Worm (Caenorhabditis elegans) whole organism, young adult: ENCODE measurements around the gene dmd-7.

Experiments
- C06A6.2 ChIP-seq: fragments of 200-800 bp; sonication (Bioruptor generic); conservative IDR thresholded peaks from 2 replicates; pipeline ENCODE4 v1.3.6; 2022; ENCODE audit warnings: missing genetic modification characterization, missing compliant biosample characterization
- D2030.7 ChIP-seq: fragments of 200-800 bp; sonication (Bioruptor generic); IDR thresholded peaks from 2 replicates; pipeline ENCODE4 v1.3.6; 2022; ENCODE audit warnings: missing genetic modification reagents, missing genetic modification characterization, missing compliant biosample characterization
- F10E7.11 ChIP-seq: sonication (generic microtip); optimal IDR thresholded peaks from 2 replicates; lab custom pipeline; 2017; ENCODE audit warnings: mild to moderate bottlenecking, missing genetic modification characterization, moderate library complexity, missing compliant biosample characterization
- F22D6.2 ChIP-seq: sonication (generic microtip); optimal IDR thresholded peaks from 2 replicates; lab custom pipeline; 2016; ENCODE audit warnings: mild to moderate bottlenecking, missing genetic modification characterization, missing compliant biosample characterization
- F39B2.1 ChIP-seq: fragments of 200-800 bp; sonication (Bioruptor generic); IDR thresholded peaks from 2 replicates; pipeline ENCODE4 v1.3.6; 2022; ENCODE audit warnings: missing genetic modification reagents, missing genetic modification characterization, missing compliant biosample characterization
- F52B5.7 ChIP-seq: sonication (generic microtip); optimal IDR thresholded peaks from 2 replicates; lab custom pipeline; 2016; ENCODE audit warnings: mild to moderate bottlenecking, missing genetic modification characterization, missing compliant biosample characterization
- F57C9.4 ChIP-seq: sonication (generic microtip); optimal IDR thresholded peaks from 2 replicates; lab custom pipeline; 2017; ENCODE audit warnings: mild to moderate bottlenecking, missing genetic modification characterization, missing compliant biosample characterization
- K12H6.12 ChIP-seq: fragments of 200-800 bp; sonication (Bioruptor generic); optimal IDR thresholded peaks from 2 replicates; lab custom pipeline; 2018; ENCODE audit warnings: mild to moderate bottlenecking, missing genetic modification characterization, missing compliant biosample characterization
- T26A5.8 ChIP-seq: sonication (generic microtip); optimal IDR thresholded peaks from 2 replicates; lab custom pipeline; 2016; ENCODE audit warnings: missing genetic modification characterization, missing compliant biosample characterization
- Y53F4B.3 ChIP-seq: fragments of 200-800 bp; sonication (Bioruptor generic); IDR thresholded peaks from 2 replicates; pipeline ENCODE4 v1.3.6; 2022; ENCODE audit warnings: missing genetic modification reagents, missing genetic modification characterization, missing compliant biosample characterization
- Y53G8AR.9 ChIP-seq: fragments of 200-800 bp; sonication (Bioruptor generic); conservative IDR thresholded peaks from 2 replicates; pipeline ENCODE4 v1.3.6; 2022; ENCODE audit warnings: missing genetic modification reagents, missing genetic modification characterization, missing compliant biosample characterization
- Y67H2A.10 ChIP-seq: fragments of 200-800 bp; sonication (Bioruptor generic); conservative IDR thresholded peaks from 2 replicates; pipeline ENCODE4 v1.3.6; 2022; ENCODE audit warnings: missing genetic modification reagents, missing genetic modification characterization, missing compliant biosample characterization
- Y95B8A.8 ChIP-seq: fragments of 200-800 bp; sonication (Bioruptor generic); IDR thresholded peaks from 2 replicates; pipeline ENCODE4 v1.3.6; 2022; ENCODE audit warnings: missing genetic modification reagents, missing genetic modification characterization, missing compliant biosample characterization
- ZK185.1 ChIP-seq: sonication (generic microtip); optimal IDR thresholded peaks from 2 replicates; lab custom pipeline; 2016; ENCODE audit warnings: mild to moderate bottlenecking, missing genetic modification characterization, missing compliant biosample characterization; ENCODE audit not compliant: poor library complexity, severe bottlenecking
- aptf-3 ChIP-seq: fragments of 200-800 bp; sonication (Bioruptor generic); IDR thresholded peaks from 2 replicates; pipeline ENCODE4 v1.3.6; 2022; ENCODE audit warnings: missing genetic modification characterization, missing compliant biosample characterization
- attf-5 ChIP-seq: fragments of 200-800 bp; sonication (Bioruptor generic); optimal IDR thresholded peaks from 2 replicates; lab custom pipeline; 2018; ENCODE audit warnings: mild to moderate bottlenecking, missing genetic modification characterization, missing compliant biosample characterization
- bed-1 ChIP-seq: fragments of 200-800 bp; sonication (Bioruptor generic); IDR thresholded peaks from 2 replicates; pipeline ENCODE4 v1.3.6; 2022; ENCODE audit warnings: missing genetic modification reagents, missing genetic modification characterization, missing compliant biosample characterization
- ccch-3 ChIP-seq: fragments of 200-800 bp; sonication (Bioruptor generic); optimal IDR thresholded peaks from 2 replicates; lab custom pipeline; 2018; ENCODE audit warnings: mild to moderate bottlenecking, missing genetic modification characterization, missing compliant biosample characterization
- ceh-27 ChIP-seq: fragments of 200-800 bp; sonication (Bioruptor generic); optimal IDR thresholded peaks from 2 replicates; lab custom pipeline; 2018; ENCODE audit warnings: mild to moderate bottlenecking, missing genetic modification characterization, moderate library complexity, missing compliant biosample characterization
- ceh-58 ChIP-seq: fragments of 200-800 bp; sonication (Bioruptor generic); IDR thresholded peaks from 2 replicates; pipeline ENCODE4 v1.3.6; 2022; ENCODE audit warnings: missing genetic modification characterization, missing compliant biosample characterization
- ceh-91 ChIP-seq: fragments of 200-800 bp; sonication (Bioruptor generic); IDR thresholded peaks from 2 replicates; pipeline ENCODE4 v1.3.6; 2022; ENCODE audit warnings: missing genetic modification reagents, missing genetic modification characterization, missing compliant biosample characterization
- chd-7 ChIP-seq: sonication (generic microtip); optimal IDR thresholded peaks from 2 replicates; lab custom pipeline; 2016; ENCODE audit warnings: mild to moderate bottlenecking, missing genetic modification characterization, moderate library complexity, missing compliant biosample characterization
- dpl-1 ChIP-seq: fragments of 150-350 bp; optimal IDR thresholded peaks from 2 replicates; lab custom pipeline; 2014; ENCODE audit warnings: missing biosample characterization, missing genetic modification reagents, missing genetic modification characterization
- ets-4 ChIP-seq: fragments of 200-800 bp; sonication (Bioruptor generic); optimal IDR thresholded peaks from 2 replicates; lab custom pipeline; 2018; ENCODE audit warnings: mild to moderate bottlenecking, missing genetic modification characterization, missing compliant biosample characterization
- gei-17 ChIP-seq: fragments of 200-800 bp; sonication (Bioruptor generic); optimal IDR thresholded peaks from 2 replicates; lab custom pipeline; 2018; ENCODE audit warnings: mild to moderate bottlenecking, missing genetic modification characterization, missing compliant biosample characterization
- him-1 ChIP-seq: sonication (generic microtip); optimal IDR thresholded peaks from 2 replicates; lab custom pipeline; 2016; ENCODE audit warnings: missing genotype, missing genetic modification reagents, missing genetic modification characterization, missing compliant biosample characterization
- hlh-12 ChIP-seq: sonication (generic microtip); optimal IDR thresholded peaks from 2 replicates; lab custom pipeline; 2016; ENCODE audit warnings: missing genetic modification characterization, missing compliant biosample characterization
- hlh-26 ChIP-seq: fragments of 200-800 bp; sonication (Bioruptor generic); conservative IDR thresholded peaks from 2 replicates; pipeline ENCODE4 v1.3.6; 2022; ENCODE audit warnings: missing genetic modification reagents, missing genetic modification characterization, missing compliant biosample characterization
- hmg-1.2 ChIP-seq: fragments of 200-800 bp; sonication (Bioruptor generic); IDR thresholded peaks from 2 replicates; pipeline ENCODE4 v1.3.6; 2022; ENCODE audit warnings: missing genetic modification reagents, missing genetic modification characterization, missing compliant biosample characterization
- hrde-1 ChIP-seq: sonication (generic microtip); optimal IDR thresholded peaks from 2 replicates; lab custom pipeline; 2016; ENCODE audit warnings: missing genetic modification characterization, mild to moderate bottlenecking, missing compliant biosample characterization, moderate library complexity, missing genotype, missing genetic modification reagents, borderline replicate concordance
- madf-10 ChIP-seq: sonication (generic microtip); optimal IDR thresholded peaks from 2 replicates; lab custom pipeline; 2016; ENCODE audit warnings: mild to moderate bottlenecking, missing genetic modification characterization, missing compliant biosample characterization
- madf-8 ChIP-seq: fragments of 200-800 bp; sonication (Bioruptor generic); conservative IDR thresholded peaks from 2 replicates; pipeline ENCODE4 v1.3.6; 2022; ENCODE audit warnings: missing genetic modification reagents, missing genetic modification characterization, missing compliant biosample characterization
- mcd-1 ChIP-seq: fragments of 200-800 bp; sonication (Bioruptor generic); IDR thresholded peaks from 2 replicates; pipeline ENCODE4 v1.3.6; 2022; ENCODE audit warnings: missing genetic modification reagents, missing genetic modification characterization, missing compliant biosample characterization
- nfya-2 ChIP-seq: fragments of 200-800 bp; sonication (Bioruptor generic); IDR thresholded peaks from 2 replicates; pipeline ENCODE4 v1.3.6; 2022; ENCODE audit warnings: missing genetic modification reagents, missing genetic modification characterization, missing compliant biosample characterization
- nhr-90 ChIP-seq: sonication (generic microtip); optimal IDR thresholded peaks from 2 replicates; lab custom pipeline; 2016; ENCODE audit warnings: missing genotype, mild to moderate bottlenecking, missing genetic modification characterization, missing compliant biosample characterization
- rec-8 ChIP-seq, 2 experiments: sonication (generic microtip); optimal IDR thresholded peaks; 2 replicates each; lab custom pipeline; 2016; ENCODE audit warnings: mild to moderate bottlenecking in 2 of 2, missing genetic modification characterization in 2 of 2, missing genetic modification reagents in 2 of 2, missing genotype in 2 of 2, missing biosample characterization in 1 of 2, missing compliant biosample characterization in 1 of 2, moderate library complexity in 1 of 2
- sdz-38 ChIP-seq: sonication (generic microtip); optimal IDR thresholded peaks from 2 replicates; lab custom pipeline; 2016; ENCODE audit warnings: missing genotype, missing genetic modification characterization, missing compliant biosample characterization
- sea-2 ChIP-seq: fragments of 200-800 bp; sonication (Bioruptor generic); IDR thresholded peaks from 2 replicates; pipeline ENCODE4 v1.3.6; 2022; ENCODE audit warnings: missing genetic modification characterization, missing compliant biosample characterization
- snpc-3.4 ChIP-seq: sonication (generic microtip); optimal IDR thresholded peaks from 2 replicates; lab custom pipeline; 2017; ENCODE audit warnings: missing genetic modification characterization, mild to moderate bottlenecking, missing compliant biosample characterization, antibody characterized with exemption, moderate library complexity, missing genotype, missing genetic modification reagents
- somi-1 ChIP-seq: fragments of 200-800 bp; sonication (Bioruptor generic); optimal IDR thresholded peaks from 2 replicates; lab custom pipeline; 2018; ENCODE audit warnings: mild to moderate bottlenecking, missing genetic modification characterization, missing compliant biosample characterization
- tbp1 ChIP-seq: fragments of 200-800 bp; sonication (Bioruptor generic); optimal IDR thresholded peaks from 2 replicates; lab custom pipeline; 2018; ENCODE audit warnings: mild to moderate bottlenecking, missing genetic modification characterization, missing compliant biosample characterization
- tbx-9 ChIP-seq: sonication (generic microtip); optimal IDR thresholded peaks from 2 replicates; lab custom pipeline; 2016; ENCODE audit warnings: borderline replicate concordance, missing genetic modification characterization, inconsistent platforms, missing compliant biosample characterization
- tlf-1 ChIP-seq: fragments of 200-800 bp; sonication (Bioruptor generic); optimal IDR thresholded peaks from 2 replicates; lab custom pipeline; 2018; ENCODE audit warnings: mild to moderate bottlenecking, missing genetic modification characterization, missing compliant biosample characterization
- unc-62 ChIP-seq: fragments of 150-350 bp; optimal IDR thresholded peaks from 2 replicates; lab custom pipeline; 2014; ENCODE audit warnings: missing biosample characterization, missing genetic modification reagents, missing genetic modification characterization
- xnd-1 ChIP-seq: sonication (generic microtip); optimal IDR thresholded peaks from 2 replicates; lab custom pipeline; 2016; ENCODE audit warnings: missing genotype, missing genetic modification reagents, missing genetic modification characterization, missing compliant biosample characterization
- zim-3 ChIP-seq: sonication (generic microtip); optimal IDR thresholded peaks from 2 replicates; lab custom pipeline; 2017; ENCODE audit warnings: mild to moderate bottlenecking, missing genetic modification characterization, moderate library complexity, missing compliant biosample characterization
- ztf-26 ChIP-seq: sonication (generic microtip); optimal IDR thresholded peaks from 2 replicates; lab custom pipeline; 2017; ENCODE audit warnings: missing genetic modification characterization, missing compliant biosample characterization
- ztf-28 ChIP-seq: fragments of 200-800 bp; sonication (Bioruptor generic); IDR thresholded peaks from 2 replicates; pipeline ENCODE4 v1.3.6; 2022; ENCODE audit warnings: missing genetic modification reagents, missing genetic modification characterization, missing compliant biosample characterization
- ztf-3 ChIP-seq: fragments of 200-800 bp; sonication (Bioruptor generic); optimal IDR thresholded peaks from 2 replicates; lab custom pipeline; 2018; ENCODE audit warnings: mild to moderate bottlenecking, missing genetic modification characterization, missing compliant biosample characterization

Gene dmd-7

ce11 chrV:6224494-6224959 lies 22.2 kb upstream of the dmd-7 start (continued):
- TF ChIP-seq hrde-1 (no peak), ZK185.1 (tag; lab: Kevin White, UChicago) (peak; percentile 80), F22D6.2 (tag; lab: Kevin White, UChicago) (peak; percentile 81), hlh-12 (tag; lab: Kevin White, UChicago) (no peak), ztf-28 (no peak), ceh-91 (GFP tag; lab: Robert Waterston, UW) (no peak), tbx-9 (tag; lab: Kevin White, UChicago) (no peak), attf-5 (GFP tag; lab: Kevin White, UChicago) (peak; percentile 83), xnd-1 (tag; lab: Kevin White, UChicago) (no peak), nfya-2 (GFP tag; lab: Robert Waterston, UW) (no peak), ztf-26 (tag; lab: Kevin White, UChicago) (peak; percentile 72), K12H6.12 (peak; percentile 96), hlh-26 (no peak), D2030.7 (GFP tag; lab: Robert Waterston, UW) (no peak), C06A6.2 (GFP tag; lab: Robert Waterston, UW) (peak; percentile 89), chd-7 (peak; percentile 94), somi-1 (GFP tag; lab: Kevin White, UChicago) (peak; percentile 93), snpc-3.4 (tag; lab: Kevin White, UChicago) (no peak), T26A5.8 (tag; lab: Kevin White, UChicago) (no peak), aptf-3 (GFP tag; lab: Robert Waterston, UW) (no peak), dpl-1 (GFP tag; lab: Kevin White, UChicago) (no peak), ztf-3 (peak; percentile 72), mcd-1 (GFP tag; lab: Robert Waterston, UW) (peak; percentile 77), nhr-90 (tag; lab: Kevin White, UChicago) (peak; percentile 83), tbp1 (GFP tag; lab: Kevin White, UChicago) (peak; percentile 61), ceh-27 (peak; percentile 87), him-1 (no peak), gei-17 (GFP tag; lab: Kevin White, UChicago) (peak; percentile 79), F52B5.7 (no peak), Y53G8AR.9 (GFP tag; lab: Robert Waterston, UW) (peak; percentile 80), ccch-3 (GFP tag; lab: Kevin White, UChicago) (no peak), F10E7.11 (no peak), F57C9.4 (tag; lab: Kevin White, UChicago) (peak; percentile 46), zim-3 (peak; percentile 72), sdz-38 (tag; lab: Kevin White, UChicago) (no peak), rec-8 (tag; optimal IDR thresholded peaks at IDR 0.05; lab: Kevin White, UChicago) (no peak), Y53F4B.3 (GFP tag; lab: Robert Waterston, UW) (no peak), ets-4 (GFP tag; lab: Kevin White, UChicago) (no peak), sea-2 (GFP tag; lab: Robert Waterston, UW) (peak; percentile 81; the same call in 1 of the 2 replicates), madf-10 (tag; lab: Kevin White, UChicago) (peak; percentile 98), ceh-58 (GFP tag; lab: Robert Waterston, UW) (no peak), Y67H2A.10 (GFP tag; lab: Robert Waterston, UW) (no peak), unc-62 (GFP tag; lab: Kevin White, UChicago) (peak; percentile 89), Y95B8A.8 (GFP tag; lab: Robert Waterston, UW) (peak; percentile 83; the same call in 1 of the 2 replicates), hmg-1.2 (GFP tag; lab: Robert Waterston, UW) (peak; percentile 82), madf-8 (no peak), bed-1 (GFP tag; lab: Robert Waterston, UW) (no peak), tlf-1 (GFP tag; lab: Kevin White, UChicago) (peak; percentile 83), F39B2.1 (no peak)
